Worm (Caenorhabditis elegans): ENCODE data around the gene daf-28.

ce11 chrV:19767719-19768118 is 47.2 kb upstream of the daf-28 start:
- TF ChIP-seq aly-1 (tag; optimal IDR thresholded peaks at IDR 0.05), result no peak
- no peak for TF ChIP-seq ama-1 (optimal IDR thresholded peaks at IDR 0.05)
- TF ChIP-seq scrt-1 (GFP tag; IDR thresholded peaks at IDR 0.05), result no peak
- TF ChIP-seq B0310.2 (tag; optimal IDR thresholded peaks at IDR 0.05), result no peak
- no peak for TF ChIP-seq ceh-36 (tag; optimal IDR thresholded peaks at IDR 0.05)
- no peak for TF ChIP-seq ceh-13 (GFP tag; optimal IDR thresholded peaks at IDR 0.05)
- TF ChIP-seq hnd-1 (tag; optimal IDR thresholded peaks at IDR 0.05), result no peak
- no peak for TF ChIP-seq hmg-4 (GFP tag; optimal IDR thresholded peaks at IDR 0.05)
- no peak for TF ChIP-seq ets-7 (tag; optimal IDR thresholded peaks at IDR 0.05)
- no peak for TF ChIP-seq flt-1 (GFP tag; IDR thresholded peaks at IDR 0.05)
- no peak for TF ChIP-seq sea-1 (GFP tag; conservative IDR thresholded peaks at IDR 0.05)
- no peak for TF ChIP-seq hmbx-1 (tag; optimal IDR thresholded peaks at IDR 0.05)
- TF ChIP-seq pes-1 (GFP tag; IDR thresholded peaks at IDR 0.05), result no peak
- TF ChIP-seq tbx-37 (GFP tag; conservative IDR thresholded peaks at IDR 0.05), result no peak
